Worm (Caenorhabditis elegans): ENCODE results near the gene metl-1.

The metl-1 gene

DNA sequence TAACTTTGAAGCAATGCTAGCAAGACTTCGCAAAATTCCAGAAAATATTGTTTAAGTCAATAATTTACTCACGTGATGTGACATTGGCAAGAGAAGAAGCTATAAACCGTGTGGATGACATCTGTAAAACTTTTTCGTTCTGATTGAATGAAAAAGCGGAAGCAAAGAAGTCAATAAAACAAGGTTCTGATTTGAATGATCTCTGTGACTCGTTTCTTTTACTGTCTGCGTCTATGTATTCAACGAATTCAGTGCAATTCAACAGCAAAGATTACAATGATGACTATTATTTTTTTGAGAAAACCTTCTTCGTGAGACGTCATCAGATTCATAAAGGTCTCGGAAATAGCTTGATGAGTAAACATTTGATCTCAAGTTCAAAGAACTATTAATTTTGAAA, 19.5 kb upstream of the metl-1 start, which contains the start of gene hacl-1:
Gene hacl-1, minus strand, starts transcription at position 121 of the 400 bp plus-strand sequence.
- TF ChIP-seq alr-1 (tag; optimal IDR thresholded peaks at IDR 0.05), result no peak
- TF ChIP-seq nhr-11 (tag; optimal IDR thresholded peaks at IDR 0.05), result no peak
- peak; percentile 71 for TF ChIP-seq nhr-25 (tag; optimal IDR thresholded peaks at IDR 0.05)
- TF ChIP-seq aly-2 (tag; optimal IDR thresholded peaks at IDR 0.05), result no peak
- peak; percentile 19 for TF ChIP-seq C34F6.9 (tag; optimal IDR thresholded peaks at IDR 0.05)
- no peak for TF ChIP-seq gmeb-1 (tag; optimal IDR thresholded peaks at IDR 0.05)
- no peak for TF ChIP-seq R02D3.7 (tag; optimal IDR thresholded peaks at IDR 0.05)
- no peak for TF ChIP-seq nhr-10 (tag; optimal IDR thresholded peaks at IDR 0.05)
- TF ChIP-seq nhr-21 (tag; optimal IDR thresholded peaks at IDR 0.05), result peak; percentile 68
- TF ChIP-seq crh-2 (tag; optimal IDR thresholded peaks at IDR 0.05), result peak; percentile 63
- no peak for TF ChIP-seq F13H6.1 (tag; optimal IDR thresholded peaks at IDR 0.05)
- TF ChIP-seq ztf-4 (tag; optimal IDR thresholded peaks at IDR 0.05), result peak; percentile 7
- TF ChIP-seq sma-3 (GFP tag; optimal IDR thresholded peaks at IDR 0.05), result peak; percentile 63
- TF ChIP-seq ztf-11 (tag; optimal IDR thresholded peaks at IDR 0.05), result no peak
- no peak for TF ChIP-seq nhr-237 (tag; optimal IDR thresholded peaks at IDR 0.05)
- TF ChIP-seq elt-3 (tag; optimal IDR thresholded peaks at IDR 0.05), result no peak
- TF ChIP-seq blmp-1 (tag; optimal IDR thresholded peaks at IDR 0.05; ENCODE audit: insufficient read depth), result no peak
- TF ChIP-seq peb-1 (tag; optimal IDR thresholded peaks at IDR 0.05), result no peak
- peak; percentile 35 for TF ChIP-seq fos-1 (tag; optimal IDR thresholded peaks at IDR 0.05)
- no peak for TF ChIP-seq lin-13 (GFP tag; optimal IDR thresholded peaks at IDR 0.05)
- TF ChIP-seq lin-39 (tag; optimal IDR thresholded peaks at IDR 0.05), result no peak
- TF ChIP-seq unc-39 (tag; optimal IDR thresholded peaks at IDR 0.05), result no peak
- TF ChIP-seq sma-9 (GFP tag; optimal IDR thresholded peaks at IDR 0.05), result peak; percentile 12
- TF ChIP-seq sma-9 (tag; optimal IDR thresholded peaks at IDR 0.05), result no peak
- no peak for TF ChIP-seq snpc-4 (tag; optimal IDR thresholded peaks at IDR 0.05)
- TF ChIP-seq nhr-6 (tag; optimal IDR thresholded peaks at IDR 0.05), result no peak
- TF ChIP-seq sem-4 (tag; optimal IDR thresholded peaks at IDR 0.05), result no peak
- no peak for TF ChIP-seq skn-1 (tag; optimal IDR thresholded peaks at IDR 0.05)
- TF ChIP-seq ztf-1 (GFP tag; conservative IDR thresholded peaks at IDR 0.05), result no peak
- TF ChIP-seq lsy-2 (tag; optimal IDR thresholded peaks at IDR 0.05), result peak; percentile 0 to 38
- TF ChIP-seq unc-55 (GFP tag; optimal IDR thresholded peaks at IDR 0.05), result no peak

DNA sequence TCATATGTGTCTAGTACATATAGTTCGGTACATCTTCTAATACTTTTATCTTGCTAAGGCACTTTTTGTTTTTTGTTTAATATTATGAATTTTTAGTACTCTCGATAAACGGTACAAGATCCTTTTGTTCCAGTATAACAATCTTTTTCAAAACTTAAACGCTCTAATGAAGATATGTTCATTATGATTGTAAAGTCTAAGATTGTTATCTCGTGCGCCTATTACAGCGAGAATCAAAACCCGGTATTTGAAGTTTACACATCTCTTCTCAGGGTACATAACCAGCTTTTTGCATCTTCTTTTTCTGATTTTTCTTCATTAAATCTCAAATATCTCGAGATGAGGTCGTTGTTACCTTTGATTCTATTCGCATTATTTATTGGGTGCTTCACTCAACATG, 14.6 kb upstream of the metl-1 start, which contains the start of gene B0334.13:
Gene B0334.13, plus strand, starts transcription at position 301 of the 400 bp plus-strand sequence.
- TF ChIP-seq snpc-4 (tag; optimal IDR thresholded peaks at IDR 0.05) (no peak), alr-1 (tag; optimal IDR thresholded peaks at IDR 0.05) (no peak), skn-1 (tag; optimal IDR thresholded peaks at IDR 0.05) (no peak), unc-39 (tag; optimal IDR thresholded peaks at IDR 0.05) (no peak), lin-11 (tag; optimal IDR thresholded peaks at IDR 0.05) (no peak), R02D3.7 (tag; optimal IDR thresholded peaks at IDR 0.05) (no peak), gmeb-1 (tag; optimal IDR thresholded peaks at IDR 0.05) (no peak)

DNA sequence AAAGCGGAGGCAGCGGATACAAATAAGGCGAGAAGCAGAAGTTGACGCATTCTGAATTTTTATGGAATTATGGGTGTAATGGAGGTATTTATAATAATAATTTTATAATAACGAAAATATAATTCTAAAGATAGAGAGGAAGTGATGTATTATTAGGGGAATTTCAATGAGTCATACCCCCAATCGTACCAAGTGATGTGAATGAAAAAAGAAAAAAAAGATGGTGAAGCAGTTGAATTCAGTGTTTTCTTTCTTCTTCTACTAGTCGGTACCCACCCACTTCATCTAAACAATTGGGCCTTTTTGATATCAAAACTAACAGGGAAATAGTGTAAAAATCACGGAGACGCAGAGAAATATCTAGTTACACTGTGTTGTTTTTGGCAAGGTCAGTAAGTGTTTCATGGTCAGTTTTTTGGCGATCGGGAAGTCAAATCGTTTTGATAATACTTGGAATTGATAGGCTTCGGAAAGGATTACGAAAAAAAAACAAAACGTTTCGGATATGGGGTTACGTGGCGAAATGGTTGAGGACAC, 13.4 kb upstream of the metl-1 start, which contains the start of gene ttr-18:
Gene ttr-18, minus strand, starts transcription at position 51 of the 537 bp plus-strand sequence.
- TF ChIP-seq sma-3 (GFP tag; optimal IDR thresholded peaks at IDR 0.05) (peak; percentile 13), blmp-1 (tag; optimal IDR thresholded peaks at IDR 0.05; ENCODE audit: insufficient read depth) (no peak), mbf-1 (tag; optimal IDR thresholded peaks at IDR 0.05) (no peak), crh-2 (tag; optimal IDR thresholded peaks at IDR 0.05) (no peak), sma-9 (GFP tag; optimal IDR thresholded peaks at IDR 0.05) (no peak), sma-9 (tag; optimal IDR thresholded peaks at IDR 0.05) (no peak), C34F6.9 (tag; optimal IDR thresholded peaks at IDR 0.05) (no peak), gmeb-1 (tag; optimal IDR thresholded peaks at IDR 0.05) (no peak), ztf-1 (GFP tag; conservative IDR thresholded peaks at IDR 0.05) (no peak), ZK546.5 (tag; optimal IDR thresholded peaks at IDR 0.05) (no peak), nhr-25 (tag; optimal IDR thresholded peaks at IDR 0.05) (peak; percentile 19), ztf-4 (tag; optimal IDR thresholded peaks at IDR 0.05) (no peak), unc-62 (GFP tag; optimal IDR thresholded peaks at IDR 0.05) (no peak), lsy-2 (tag; optimal IDR thresholded peaks at IDR 0.05) (no peak), snpc-4 (tag; optimal IDR thresholded peaks at IDR 0.05) (no peak), nhr-6 (tag; optimal IDR thresholded peaks at IDR 0.05) (no peak)

DNA sequence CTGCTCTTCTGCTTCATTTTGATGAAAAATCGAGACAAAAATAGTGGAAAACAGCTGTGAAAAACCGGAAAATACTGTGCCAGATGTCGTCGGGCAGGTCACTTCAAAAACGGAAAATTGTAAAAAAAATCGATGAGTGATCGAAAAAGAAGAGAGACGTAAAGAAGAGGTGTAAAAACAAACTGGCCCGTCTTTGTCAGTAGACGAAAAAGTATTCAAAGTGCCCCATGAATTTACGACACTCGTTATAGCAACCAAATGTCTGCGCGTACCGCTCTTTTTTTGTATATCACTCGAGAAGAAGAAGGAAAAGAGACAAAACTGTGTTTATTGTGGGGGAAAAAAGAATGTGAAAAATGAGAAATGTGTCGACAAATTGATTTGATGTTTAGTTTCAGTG, 11.8 kb upstream of the metl-1 start, which contains the start of gene twk-5:
Gene twk-5, minus strand, starts transcription at position 101 of the 400 bp plus-strand sequence.
- TF ChIP-seq lin-13 (GFP tag; optimal IDR thresholded peaks at IDR 0.05), result no peak
- TF ChIP-seq blmp-1 (tag; optimal IDR thresholded peaks at IDR 0.05; ENCODE audit: insufficient read depth), result peak; percentile 8
